Worm (Caenorhabditis elegans) whole organism, mixed stage, embryonic: ENCODE data around the gene clec-255.

Experiments used
- blmp-1 ChIP-seq: fragments of 150-350 bp; optimal IDR thresholded peaks from 2 replicates; lab custom pipeline; 2014; ENCODE audit warnings: missing biosample characterization, missing genetic modification characterization
- ceh-43 ChIP-seq: fragments of 200-800 bp; sonication (Bioruptor generic); optimal IDR thresholded peaks from 2 replicates; lab custom pipeline; 2018; ENCODE audit warnings: mild to moderate bottlenecking, missing genetic modification characterization, moderate library complexity, missing compliant biosample characterization
- hlh-1 ChIP-seq: fragments of 150-350 bp; optimal IDR thresholded peaks from 2 replicates; lab custom pipeline; 2014; ENCODE audit warnings: missing biosample characterization, missing genetic modification reagents, missing genetic modification characterization
- lin-13 ChIP-seq: fragments of 150-350 bp; optimal IDR thresholded peaks from 2 replicates; lab custom pipeline; 2014; ENCODE audit warnings: missing biosample characterization, missing genetic modification characterization
- lin-32 ChIP-seq: fragments of 200-800 bp; sonication (Bioruptor generic); optimal IDR thresholded peaks from 2 replicates; lab custom pipeline; 2018; ENCODE audit warnings: mild to moderate bottlenecking, missing genetic modification characterization, missing compliant biosample characterization
- lsy-2 ChIP-seq: fragments of 150-350 bp; optimal IDR thresholded peaks from 2 replicates; lab custom pipeline; 2014; ENCODE audit warnings: missing biosample characterization, missing genetic modification characterization
- mep-1 ChIP-seq: fragments of 150-350 bp; optimal IDR thresholded peaks from 2 replicates; lab custom pipeline; 2017; ENCODE audit warnings: missing biosample characterization, missing genetic modification reagents, missing genetic modification characterization, inconsistent platforms
- nhr-237 ChIP-seq: fragments of 150-350 bp; optimal IDR thresholded peaks from 2 replicates; lab custom pipeline; 2014; ENCODE audit warnings: missing biosample characterization, missing genetic modification characterization
- sem-2 ChIP-seq: fragments of 200-800 bp; sonication (Bioruptor generic); optimal IDR thresholded peaks from 2 replicates; lab custom pipeline; 2018; ENCODE audit warnings: mild to moderate bottlenecking, missing genetic modification characterization, missing compliant biosample characterization
- snpc-4 ChIP-seq: fragments of 150-350 bp; optimal IDR thresholded peaks from 2 replicates; lab custom pipeline; 2014; ENCODE audit warnings: missing biosample characterization, missing genetic modification characterization
- sptf-1 ChIP-seq: sonication (generic microtip); optimal IDR thresholded peaks from 2 replicates; lab custom pipeline; 2017; ENCODE audit warnings: mild to moderate bottlenecking, missing genetic modification characterization, moderate library complexity, missing compliant biosample characterization
- tbx-8 ChIP-seq: fragments of 200-800 bp; sonication (Bioruptor generic); optimal IDR thresholded peaks from 2 replicates; lab custom pipeline; 2018; ENCODE audit warnings: mild to moderate bottlenecking, missing genetic modification characterization, moderate library complexity, missing compliant biosample characterization
- unc-39 ChIP-seq: fragments of 150-350 bp; optimal IDR thresholded peaks from 2 replicates; lab custom pipeline; 2014; ENCODE audit warnings: missing biosample characterization, missing genetic modification characterization
- unc-62 ChIP-seq: fragments of 150-350 bp; optimal IDR thresholded peaks from 2 replicates; lab custom pipeline; 2014; ENCODE audit warnings: missing biosample characterization, missing genetic modification reagents, missing genetic modification characterization

ce11 chrV:18729324-18729924 is 41.1 kb downstream of the clec-255 start, which contains the start of gene asp-19:
- TF ChIP-seq lin-32 (GFP tag; lab: Kevin White, UChicago) (no peak), nhr-237 (tag; lab: Kevin White, UChicago) (no peak), hlh-1 (tag; lab: Kevin White, UChicago) (no peak), snpc-4 (tag; lab: Kevin White, UChicago) (no peak), mep-1 (tag; lab: Kevin White, UChicago) (no peak), ceh-43 (no peak), sptf-1 (tag; lab: Kevin White, UChicago) (no peak), sem-2 (no peak), unc-62 (GFP tag; lab: Kevin White, UChicago) (no peak), blmp-1 (tag; lab: Kevin White, UChicago) (no peak), unc-39 (no peak), lin-13 (tag; lab: Kevin White, UChicago) (no peak), lsy-2 (tag; lab: Kevin White, UChicago) (no peak), tbx-8 (no peak)
